Worm (Caenorhabditis elegans) whole organism, young adult: ENCODE measurements around the gene T07F12.4.

Source experiments
- B0019.2 ChIP-seq: fragments of 200-800 bp; sonication (Bioruptor generic); conservative IDR thresholded peaks from 2 replicates; pipeline ENCODE4 v1.3.6; 2022; ENCODE audit warnings: missing genetic modification reagents, missing genetic modification characterization, missing compliant biosample characterization
- B0336.3 ChIP-seq: fragments of 200-800 bp; sonication (Bioruptor generic); IDR thresholded peaks from 2 replicates; pipeline ENCODE4 v1.3.6; 2022; ENCODE audit warnings: missing genetic modification characterization, missing compliant biosample characterization
- F23B12.7 ChIP-seq: sonication (generic microtip); optimal IDR thresholded peaks from 2 replicates; lab custom pipeline; 2017; ENCODE audit warnings: missing genetic modification characterization, mild to moderate bottlenecking, missing compliant biosample characterization, antibody characterized with exemption, moderate library complexity; ENCODE audit not compliant: insufficient read depth
- F33H1.4 ChIP-seq: fragments of 200-800 bp; sonication (Bioruptor generic); IDR thresholded peaks from 2 replicates; pipeline ENCODE4 v1.3.6; 2022; ENCODE audit warnings: missing genetic modification reagents, missing genetic modification characterization, missing compliant biosample characterization
- F37B4.10 ChIP-seq: fragments of 200-800 bp; sonication (Bioruptor generic); IDR thresholded peaks from 2 replicates; pipeline ENCODE4 v1.3.6; 2022; ENCODE audit warnings: missing genetic modification characterization, missing compliant biosample characterization
- F52B5.7 ChIP-seq: sonication (generic microtip); optimal IDR thresholded peaks from 2 replicates; lab custom pipeline; 2016; ENCODE audit warnings: mild to moderate bottlenecking, missing genetic modification characterization, missing compliant biosample characterization
- F55B11.4 ChIP-seq: sonication (generic microtip); optimal IDR thresholded peaks from 2 replicates; lab custom pipeline; 2016; ENCODE audit warnings: missing compliant biosample characterization, missing genetic modification characterization, borderline replicate concordance; ENCODE audit not compliant: insufficient read depth
- K12H6.12 ChIP-seq: fragments of 200-800 bp; sonication (Bioruptor generic); optimal IDR thresholded peaks from 2 replicates; lab custom pipeline; 2018; ENCODE audit warnings: mild to moderate bottlenecking, missing genetic modification characterization, missing compliant biosample characterization
- Y56A3A.18 ChIP-seq: fragments of 200-800 bp; sonication (Bioruptor generic); IDR thresholded peaks from 2 replicates; pipeline ENCODE4 v1.3.6; 2022; ENCODE audit warnings: missing genetic modification reagents, missing genetic modification characterization, missing compliant biosample characterization
- Y67H2A.10 ChIP-seq: fragments of 200-800 bp; sonication (Bioruptor generic); conservative IDR thresholded peaks from 2 replicates; pipeline ENCODE4 v1.3.6; 2022; ENCODE audit warnings: missing genetic modification reagents, missing genetic modification characterization, missing compliant biosample characterization
- aptf-3 ChIP-seq: fragments of 200-800 bp; sonication (Bioruptor generic); IDR thresholded peaks from 2 replicates; pipeline ENCODE4 v1.3.6; 2022; ENCODE audit warnings: missing genetic modification characterization, missing compliant biosample characterization
- athp-1 ChIP-seq: sonication (generic microtip); optimal IDR thresholded peaks from 2 replicates; lab custom pipeline; 2017; ENCODE audit warnings: mild to moderate bottlenecking, missing genetic modification characterization, missing compliant biosample characterization
- attf-5 ChIP-seq: fragments of 200-800 bp; sonication (Bioruptor generic); optimal IDR thresholded peaks from 2 replicates; lab custom pipeline; 2018; ENCODE audit warnings: mild to moderate bottlenecking, missing genetic modification characterization, missing compliant biosample characterization
- cebp-1 ChIP-seq, 2 experiments: fragments of 200-800 bp in 1 of 2; sonication (Bioruptor generic) in 1 of 2; sonication (generic microtip) in 1 of 2; IDR thresholded peaks in 1 of 2; optimal IDR thresholded peaks in 1 of 2; 2 replicates each; pipeline versions ENCODE4 v1.3.6 to Lab custom; 2017 to 2022; ENCODE audit warnings: missing compliant biosample characterization in 2 of 2, missing genetic modification characterization in 2 of 2, mild to moderate bottlenecking in 1 of 2, missing genetic modification reagents in 1 of 2, moderate library complexity in 1 of 2
- cebp-2 ChIP-seq: fragments of 200-800 bp; sonication (Bioruptor generic); IDR thresholded peaks from 2 replicates; pipeline ENCODE4 v1.3.6; 2022; ENCODE audit warnings: missing genetic modification characterization, missing compliant biosample characterization
- ceh-27 ChIP-seq: fragments of 200-800 bp; sonication (Bioruptor generic); optimal IDR thresholded peaks from 2 replicates; lab custom pipeline; 2018; ENCODE audit warnings: mild to moderate bottlenecking, missing genetic modification characterization, moderate library complexity, missing compliant biosample characterization
- ceh-58 ChIP-seq: fragments of 200-800 bp; sonication (Bioruptor generic); IDR thresholded peaks from 2 replicates; pipeline ENCODE4 v1.3.6; 2022; ENCODE audit warnings: missing genetic modification characterization, missing compliant biosample characterization
- ceh-91 ChIP-seq: fragments of 200-800 bp; sonication (Bioruptor generic); IDR thresholded peaks from 2 replicates; pipeline ENCODE4 v1.3.6; 2022; ENCODE audit warnings: missing genetic modification reagents, missing genetic modification characterization, missing compliant biosample characterization
- dpl-1 ChIP-seq: fragments of 150-350 bp; optimal IDR thresholded peaks from 2 replicates; lab custom pipeline; 2014; ENCODE audit warnings: missing biosample characterization, missing genetic modification reagents, missing genetic modification characterization
- fkh-3 ChIP-seq: sonication (generic microtip); optimal IDR thresholded peaks from 2 replicates; lab custom pipeline; 2016; ENCODE audit warnings: mild to moderate bottlenecking, missing genetic modification characterization, missing compliant biosample characterization
- gei-17 ChIP-seq: fragments of 200-800 bp; sonication (Bioruptor generic); optimal IDR thresholded peaks from 2 replicates; lab custom pipeline; 2018; ENCODE audit warnings: mild to moderate bottlenecking, missing genetic modification characterization, missing compliant biosample characterization
- hlh-26 ChIP-seq: fragments of 200-800 bp; sonication (Bioruptor generic); conservative IDR thresholded peaks from 2 replicates; pipeline ENCODE4 v1.3.6; 2022; ENCODE audit warnings: missing genetic modification reagents, missing genetic modification characterization, missing compliant biosample characterization
- hmg-1.2 ChIP-seq: fragments of 200-800 bp; sonication (Bioruptor generic); IDR thresholded peaks from 2 replicates; pipeline ENCODE4 v1.3.6; 2022; ENCODE audit warnings: missing genetic modification reagents, missing genetic modification characterization, missing compliant biosample characterization
- hmg-20 ChIP-seq: fragments of 200-800 bp; sonication (Bioruptor generic); IDR thresholded peaks from 2 replicates; pipeline ENCODE4 v1.3.6; 2022; ENCODE audit warnings: missing genetic modification reagents, missing genetic modification characterization, missing compliant biosample characterization
- let-607 ChIP-seq, 2 experiments: fragments of 200-800 bp in 1 of 2; sonication (Bioruptor generic) in 1 of 2; sonication (generic microtip) in 1 of 2; optimal IDR thresholded peaks; 2 replicates each; lab custom pipeline; 2016 to 2018; ENCODE audit warnings: mild to moderate bottlenecking in 2 of 2, missing compliant biosample characterization in 2 of 2, missing genetic modification characterization in 2 of 2, moderate library complexity in 2 of 2, missing genotype in 1 of 2
- lin-40 ChIP-seq: sonication (generic microtip); optimal IDR thresholded peaks from 2 replicates; lab custom pipeline; 2016; ENCODE audit warnings: missing genetic modification characterization, mild to moderate bottlenecking, missing compliant biosample characterization, missing genotype, missing genetic modification reagents
- lir-1 ChIP-seq: fragments of 200-800 bp; sonication (Bioruptor generic); conservative IDR thresholded peaks from 2 replicates; pipeline ENCODE4 v1.3.6; 2022; ENCODE audit warnings: missing genetic modification reagents, missing genetic modification characterization, missing compliant biosample characterization
- lsy-27 ChIP-seq: sonication (generic microtip); optimal IDR thresholded peaks from 2 replicates; lab custom pipeline; 2017; ENCODE audit warnings: missing genetic modification characterization, mild to moderate bottlenecking, missing compliant biosample characterization, antibody characterized with exemption, missing genotype, borderline replicate concordance; ENCODE audit not compliant: insufficient read depth
- mxl-1 ChIP-seq: sonication (generic microtip); optimal IDR thresholded peaks from 2 replicates; lab custom pipeline; 2016; ENCODE audit warnings: missing genetic modification characterization, missing compliant biosample characterization
- nfya-2 ChIP-seq: fragments of 200-800 bp; sonication (Bioruptor generic); IDR thresholded peaks from 2 replicates; pipeline ENCODE4 v1.3.6; 2022; ENCODE audit warnings: missing genetic modification reagents, missing genetic modification characterization, missing compliant biosample characterization
- rpc-1 ChIP-seq, 2 experiments: fragments of 150-350 bp in 1 of 2; sonication (generic microtip) in 1 of 2; optimal IDR thresholded peaks; 2 replicates each; lab custom pipeline; 2014 to 2018; ENCODE audit warnings: missing biosample characterization in 1 of 2, missing genetic modification characterization in 1 of 2, missing genetic modification reagents in 1 of 2, missing genotype in 1 of 2
- somi-1 ChIP-seq: fragments of 200-800 bp; sonication (Bioruptor generic); optimal IDR thresholded peaks from 2 replicates; lab custom pipeline; 2018; ENCODE audit warnings: mild to moderate bottlenecking, missing genetic modification characterization, missing compliant biosample characterization
- sptf-2 ChIP-seq: fragments of 200-800 bp; sonication (Bioruptor generic); optimal IDR thresholded peaks from 2 replicates; lab custom pipeline; 2018; ENCODE audit warnings: mild to moderate bottlenecking, missing genetic modification characterization, missing compliant biosample characterization
- tbx-9 ChIP-seq: sonication (generic microtip); optimal IDR thresholded peaks from 2 replicates; lab custom pipeline; 2016; ENCODE audit warnings: borderline replicate concordance, missing genetic modification characterization, inconsistent platforms, missing compliant biosample characterization
- unc-62 ChIP-seq: fragments of 150-350 bp; optimal IDR thresholded peaks from 2 replicates; lab custom pipeline; 2014; ENCODE audit warnings: missing biosample characterization, missing genetic modification reagents, missing genetic modification characterization
- zim-3 ChIP-seq: sonication (generic microtip); optimal IDR thresholded peaks from 2 replicates; lab custom pipeline; 2017; ENCODE audit warnings: mild to moderate bottlenecking, missing genetic modification characterization, moderate library complexity, missing compliant biosample characterization
- ztf-26 ChIP-seq: sonication (generic microtip); optimal IDR thresholded peaks from 2 replicates; lab custom pipeline; 2017; ENCODE audit warnings: missing genetic modification characterization, missing compliant biosample characterization
- ztf-28 ChIP-seq: fragments of 200-800 bp; sonication (Bioruptor generic); IDR thresholded peaks from 2 replicates; pipeline ENCODE4 v1.3.6; 2022; ENCODE audit warnings: missing genetic modification reagents, missing genetic modification characterization, missing compliant biosample characterization
- ztf-6 ChIP-seq: fragments of 200-800 bp; sonication (Bioruptor generic); IDR thresholded peaks from 2 replicates; pipeline ENCODE4 v1.3.6; 2022; ENCODE audit warnings: missing genetic modification reagents, missing genetic modification characterization, missing compliant biosample characterization

The T07F12.4 gene

DNA sequence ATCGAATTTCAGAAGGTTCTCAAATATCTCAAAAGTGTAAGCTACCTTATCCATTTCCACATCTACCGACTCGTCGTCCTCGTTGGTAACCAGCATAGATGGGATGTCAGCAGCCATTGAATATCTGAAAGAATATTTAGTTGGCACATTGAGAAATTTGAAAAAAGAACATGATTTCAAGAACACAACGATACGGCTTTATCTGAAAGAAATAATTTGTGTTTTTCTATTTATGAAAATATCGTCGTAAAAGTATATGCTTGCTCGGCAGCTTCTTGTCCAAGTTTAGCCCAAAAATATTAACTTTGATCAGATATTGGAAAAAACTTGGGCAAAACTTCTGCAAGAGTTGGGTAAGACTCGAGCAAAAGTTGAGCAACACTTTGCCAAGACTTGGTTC is at the start of gene T07F12.4:
TSS of gene T07F12.4 (minus strand) at position 130 of the 400 bp plus-strand sequence.
- TF ChIP-seq let-607 (tag; optimal IDR thresholded peaks at IDR 0.05; lab: Kevin White, UChicago) (no peak), zim-3 (tag; lab: Kevin White, UChicago) (no peak), F37B4.10 (GFP tag; lab: Robert Waterston, UW) (no peak), lin-40 (tag; lab: Kevin White, UChicago) (no peak), ztf-6 (GFP tag; lab: Robert Waterston, UW) (no peak), dpl-1 (GFP tag; lab: Kevin White, UChicago) (no peak), lsy-27 (tag; lab: Kevin White, UChicago) (no peak), athp-1 (tag; lab: Kevin White, UChicago) (no peak), nfya-2 (GFP tag; lab: Robert Waterston, UW) (no peak), K12H6.12 (tag; lab: Kevin White, UChicago) (no peak), somi-1 (GFP tag; lab: Kevin White, UChicago) (no peak), attf-5 (GFP tag; lab: Kevin White, UChicago) (no peak), Y56A3A.18 (GFP tag; lab: Robert Waterston, UW) (no peak), B0019.2 (GFP tag; lab: Robert Waterston, UW) (no peak), ceh-91 (no peak), cebp-2 (no peak), tbx-9 (tag; lab: Kevin White, UChicago) (no peak), aptf-3 (GFP tag; lab: Robert Waterston, UW) (no peak)

DNA sequence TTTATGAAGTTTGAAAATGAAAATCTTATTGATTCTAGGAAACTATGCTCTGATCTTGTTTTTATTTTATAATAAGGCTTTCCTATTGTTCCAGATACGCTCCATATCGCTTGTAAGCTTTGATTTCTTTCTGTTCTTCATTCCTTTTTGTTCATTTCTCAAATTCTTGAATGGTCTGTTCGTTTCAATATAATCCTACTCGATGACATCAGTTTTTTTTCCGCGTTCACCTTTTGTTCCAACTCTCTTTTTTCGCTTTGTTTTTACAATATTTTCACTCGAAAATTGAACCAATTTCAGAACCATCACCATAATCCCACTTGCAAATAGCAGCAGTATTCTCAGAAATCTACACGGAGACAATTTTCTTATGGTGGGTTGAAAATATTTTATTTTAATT is 47.1 kb upstream of the T07F12.4 start, which contains the start of gene tyra-3:
TSS of gene tyra-3 (plus strand) at position 301 of the 400 bp plus-strand sequence.
- TF ChIP-seq B0336.3 (GFP tag; lab: Robert Waterston, UW): no peak
- TF ChIP-seq hlh-26 (GFP tag; lab: Robert Waterston, UW): no peak
- no peak for TF ChIP-seq ztf-28
- TF ChIP-seq aptf-3 (GFP tag; lab: Robert Waterston, UW): no peak
- no peak for TF ChIP-seq rpc-1 (optimal IDR thresholded peaks at IDR 0.05; lab: Kevin White, UChicago)
- TF ChIP-seq rpc-1 (tag; optimal IDR thresholded peaks at IDR 0.05; lab: Kevin White, UChicago): no peak
- TF ChIP-seq lir-1: no peak
- TF ChIP-seq cebp-1 (GFP tag; IDR thresholded peaks at IDR 0.05; lab: Robert Waterston, UW): no peak
- TF ChIP-seq cebp-1 (tag; optimal IDR thresholded peaks at IDR 0.05; lab: Kevin White, UChicago): no peak
- TF ChIP-seq Y67H2A.10 (GFP tag; lab: Robert Waterston, UW): no peak
- TF ChIP-seq fkh-3 (tag; lab: Kevin White, UChicago): no peak
- TF ChIP-seq F55B11.4 (tag; lab: Kevin White, UChicago): no peak
- TF ChIP-seq attf-5 (GFP tag; lab: Kevin White, UChicago): no peak
- no peak for TF ChIP-seq unc-62 (GFP tag; lab: Kevin White, UChicago)
- TF ChIP-seq F23B12.7 (tag; lab: Kevin White, UChicago): no peak
- TF ChIP-seq hmg-20 (GFP tag; lab: Robert Waterston, UW): no peak
- no peak for TF ChIP-seq hmg-1.2 (GFP tag; lab: Robert Waterston, UW)
- no peak for TF ChIP-seq ceh-58 (GFP tag; lab: Robert Waterston, UW)
- TF ChIP-seq gei-17: no peak
- no peak for TF ChIP-seq mxl-1 (tag; lab: Kevin White, UChicago)
- TF ChIP-seq sptf-2 (GFP tag; lab: Kevin White, UChicago): no peak

DNA sequence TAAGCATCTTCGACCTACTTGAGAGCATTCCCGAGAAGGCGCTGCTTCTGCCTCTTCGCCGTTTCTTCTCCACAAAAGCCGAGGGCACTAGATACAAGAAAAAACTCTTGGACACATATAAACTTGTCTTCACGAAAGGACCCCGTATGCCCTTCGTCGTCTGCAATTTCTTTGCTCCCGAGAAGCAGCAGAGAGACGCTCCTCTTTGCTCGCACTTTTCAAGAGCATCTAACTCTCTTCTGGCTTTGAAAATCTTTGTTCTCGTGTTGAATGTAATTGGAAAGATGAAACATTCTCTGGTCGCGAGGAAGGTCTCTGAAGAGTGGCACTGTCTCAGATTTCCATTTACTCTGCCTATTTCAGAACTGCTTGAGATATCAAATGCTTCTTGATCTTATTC is 38.4 kb upstream of the T07F12.4 start:
- TF ChIP-seq F52B5.7 (tag; lab: Kevin White, UChicago) (no peak), ztf-26 (tag; lab: Kevin White, UChicago) (no peak), F33H1.4 (GFP tag; lab: Robert Waterston, UW) (no peak), ceh-27 (GFP tag; lab: Kevin White, UChicago) (peak; percentile 47), rpc-1 (optimal IDR thresholded peaks at IDR 0.05; lab: Kevin White, UChicago) (no peak), rpc-1 (tag; optimal IDR thresholded peaks at IDR 0.05; lab: Kevin White, UChicago) (no peak)
